Fruit fly (Drosophila melanogaster): ENCODE data around the gene Ccp84Ab.
A peak's percentile ranks its signal among the peaks of the same experiment; 100 is the strongest.

The Ccp84Ab gene

dm6 chr3R:6657278-6658246 lies 45.1 kb downstream of the Ccp84Ab start, which contains the start of the genes CG1307 and twr (continued):
- TF ChIP-seq CG30403 (GFP tag; optimal IDR thresholded peaks at IDR 0.05) (peak; percentile 36), B-H1 (GFP tag; IDR thresholded peaks at IDR 0.05) (no peak), yki (optimal IDR thresholded peaks at IDR 0.05) (no peak), peb (GFP tag; IDR thresholded peaks at IDR 0.05) (no peak), da (GFP tag; optimal IDR thresholded peaks at IDR 0.05) (no peak), usp (GFP tag; optimal IDR thresholded peaks at IDR 0.05) (no peak), CG9727 (GFP tag; optimal IDR thresholded peaks at IDR 0.05) (no peak), CG4360 (GFP tag; IDR thresholded peaks at IDR 0.05) (no peak), croc (GFP tag; conservative IDR thresholded peaks at IDR 0.05) (no peak), sug (tag; optimal IDR thresholded peaks at IDR 0.05) (no peak), dan (GFP tag; IDR thresholded peaks at IDR 0.05) (no peak), CG3847 (GFP tag; IDR thresholded peaks at IDR 0.05) (peak; percentile 22; the same call in 1 of the 2 replicates), abd-A (tag; optimal IDR thresholded peaks at IDR 0.05) (no peak), CG7786 (GFP tag; optimal IDR thresholded peaks at IDR 0.05) (no peak), gsb (GFP tag; IDR thresholded peaks at IDR 0.05) (no peak), CG18011 (GFP tag; optimal IDR thresholded peaks at IDR 0.05) (no peak), Sox100B (GFP tag; optimal IDR thresholded peaks at IDR 0.05) (no peak), CG2712 (tag; optimal IDR thresholded peaks at IDR 0.05) (peak; percentile 69), pita (GFP tag; optimal IDR thresholded peaks at IDR 0.05) (no peak), sqz (GFP tag; optimal IDR thresholded peaks at IDR 0.05) (no peak), CG14860 (GFP tag; IDR thresholded peaks at IDR 0.05; ENCODE audit: partially characterized antibody) (no peak), CG8478 (optimal IDR thresholded peaks at IDR 0.05) (no peak), fd3F (GFP tag; optimal IDR thresholded peaks at IDR 0.05) (no peak), bab2 (GFP tag; optimal IDR thresholded peaks at IDR 0.05) (peak; percentile 11), CG1529 (GFP tag; optimal IDR thresholded peaks at IDR 0.05) (no peak), CoRest (tag; optimal IDR thresholded peaks at IDR 0.05) (peak; percentile 74), E2f1 (GFP tag; IDR thresholded peaks at IDR 0.05) (0 out of 2 replicates have a peak, but pooled peaks have one; percentile 15), D19B (GFP tag; optimal IDR thresholded peaks at IDR 0.05) (peak; percentile 26), cato (GFP tag; optimal IDR thresholded peaks at IDR 0.05; ENCODE audit: borderline replicate concordance) (no peak), Scr (GFP tag; IDR thresholded peaks at IDR 0.05; ENCODE audit: partially characterized antibody) (no peak), CG10959 (GFP tag; IDR thresholded peaks at IDR 0.05) (no peak), CG10654 (GFP tag; optimal IDR thresholded peaks at IDR 0.05) (no peak), repo (GFP tag; optimal IDR thresholded peaks at IDR 0.05) (no peak), CG11093 (GFP tag; IDR thresholded peaks at IDR 0.05) (0 out of 3 replicates have a peak, but pooled peaks have one; percentile 26), eyg (GFP tag; optimal IDR thresholded peaks at IDR 0.05) (no peak), HmgZ (tag; optimal IDR thresholded peaks at IDR 0.05) (peak; percentile 51), lab (GFP tag; optimal IDR thresholded peaks at IDR 0.05) (no peak), Med (GFP tag) (peak; percentile 82), slp2 (GFP tag; optimal IDR thresholded peaks at IDR 0.05) (no peak), sc (optimal IDR thresholded peaks at IDR 0.05) (no peak), sc (GFP tag; optimal IDR thresholded peaks at IDR 0.05) (no peak), CG32767 (GFP tag; IDR thresholded peaks at IDR 0.05) (no peak), CG32532 (GFP tag; IDR thresholded peaks at IDR 0.05) (peak; percentile 69), CG5245 (GFP tag; optimal IDR thresholded peaks at IDR 0.05) (no peak), MBD-R2 (GFP tag; IDR thresholded peaks at IDR 0.05) (peak; percentile 73), CG30431 (GFP tag; optimal IDR thresholded peaks at IDR 0.05) (no peak), pros (GFP tag; optimal IDR thresholded peaks at IDR 0.05) (no peak), Myb (GFP tag; optimal IDR thresholded peaks at IDR 0.05) (peak; percentile 81), CG10565 (GFP tag; optimal IDR thresholded peaks at IDR 0.05) (no peak), tgo (GFP tag; IDR thresholded peaks at IDR 0.05) (no peak), Pdp1 (GFP tag; optimal IDR thresholded peaks at IDR 0.05) (no peak)

Data from whole organism, embryonic.